Worm (Caenorhabditis elegans) whole organism, L3 larva: ENCODE results near the gene fbxb-81.

Source experiments
- R02D3.7 ChIP-seq: fragments of 150-350 bp; optimal IDR thresholded peaks from 2 replicates; lab custom pipeline; 2014; ENCODE audit warnings: missing biosample characterization, missing genetic modification characterization
- ama-1 ChIP-seq: fragments of 150-350 bp; optimal IDR thresholded peaks from 2 replicates; lab custom pipeline; 2018
- ceh-82 ChIP-seq: fragments of 150-350 bp; optimal IDR thresholded peaks from 2 replicates; lab custom pipeline; 2014; ENCODE audit warnings: missing biosample characterization, missing genetic modification characterization
- ceh-9 ChIP-seq: sonication (generic microtip); optimal IDR thresholded peaks from 2 replicates; lab custom pipeline; 2018; ENCODE audit warnings: missing biosample characterization, missing genetic modification characterization
- egl-5 ChIP-seq: fragments of 150-350 bp; optimal IDR thresholded peaks from 2 replicates; lab custom pipeline; 2017; ENCODE audit warnings: missing biosample characterization, missing genetic modification reagents, missing genetic modification characterization, inconsistent platforms
- nhr-237 ChIP-seq: fragments of 150-350 bp; optimal IDR thresholded peaks from 2 replicates; lab custom pipeline; 2014; ENCODE audit warnings: missing biosample characterization, missing genetic modification characterization
- pha-4 ChIP-seq: fragments of 150-350 bp; optimal IDR thresholded peaks from 2 replicates; lab custom pipeline; 2014; ENCODE audit warnings: missing biosample characterization, missing genetic modification reagents, missing genetic modification characterization
- sea-2 ChIP-seq: fragments of 150-350 bp; sonication (generic microtip); optimal IDR thresholded peaks from 4 replicates; lab custom pipeline; 2014; ENCODE audit warnings: missing biosample characterization, missing genetic modification reagents, missing genetic modification characterization
- skn-1 ChIP-seq: fragments of 150-350 bp; optimal IDR thresholded peaks from 2 replicates; lab custom pipeline; 2014; ENCODE audit warnings: missing biosample characterization, missing genetic modification characterization
- zag-1 ChIP-seq: fragments of 150-350 bp; optimal IDR thresholded peaks from 2 replicates; lab custom pipeline; 2014; ENCODE audit warnings: missing biosample characterization, missing genetic modification characterization
- ztf-11 ChIP-seq: fragments of 150-350 bp; optimal IDR thresholded peaks from 2 replicates; lab custom pipeline; 2014; ENCODE audit warnings: missing biosample characterization, missing genetic modification characterization

- no peak for TF ChIP-seq ceh-9 (tag; lab: Kevin White, UChicago)
- no peak for TF ChIP-seq ztf-11 (tag; lab: Kevin White, UChicago)
- TF ChIP-seq pha-4 (tag; lab: Kevin White, UChicago), result no peak
- no peak for TF ChIP-seq zag-1
- no peak for TF ChIP-seq sea-2 (GFP tag; lab: Kevin White, UChicago)
- TF ChIP-seq ceh-82, result no peak
- TF ChIP-seq egl-5 (tag; lab: Kevin White, UChicago), result no peak
- no peak for TF ChIP-seq skn-1 (tag; lab: Kevin White, UChicago)
- no peak for TF ChIP-seq R02D3.7 (tag; lab: Kevin White, UChicago)
- no peak for TF ChIP-seq nhr-237 (tag; lab: Kevin White, UChicago)
- TF ChIP-seq ama-1, result no peak
Observed at ce11 chrIII:159149-159548, 18.1 kb upstream of the fbxb-81 start.
